Worm (Caenorhabditis elegans) whole organism, late embryonic: ENCODE results near the gene F35H8.2.

Experiments used
- C08G9.2 ChIP-seq: sonication (generic microtip); optimal IDR thresholded peaks from 2 replicates; lab custom pipeline; 2016; ENCODE audit warnings: mild to moderate bottlenecking, missing genetic modification characterization, moderate library complexity, missing compliant biosample characterization
- ahr-1 ChIP-seq: sonication (generic microtip); optimal IDR thresholded peaks from 2 replicates; lab custom pipeline; 2016; ENCODE audit warnings: missing genetic modification characterization, missing compliant biosample characterization
- ceh-30 ChIP-seq: fragments of 150-350 bp; optimal IDR thresholded peaks from 2 replicates; lab custom pipeline; 2014; ENCODE audit warnings: missing biosample characterization, missing genetic modification characterization
- ceh-34 ChIP-seq: sonication (generic microtip); optimal IDR thresholded peaks from 2 replicates; lab custom pipeline; 2016; ENCODE audit warnings: mild to moderate bottlenecking, missing genetic modification characterization, missing compliant biosample characterization
- ttx-3 ChIP-seq: sonication (generic microtip); optimal IDR thresholded peaks from 2 replicates; lab custom pipeline; 2016; ENCODE audit warnings: missing genetic modification reagents, missing genetic modification characterization, missing compliant biosample characterization
- zip-5 ChIP-seq: sonication (generic microtip); optimal IDR thresholded peaks from 2 replicates; lab custom pipeline; 2016; ENCODE audit warnings: missing genetic modification characterization, missing compliant biosample characterization

F35H8.2 gene

DNA sequence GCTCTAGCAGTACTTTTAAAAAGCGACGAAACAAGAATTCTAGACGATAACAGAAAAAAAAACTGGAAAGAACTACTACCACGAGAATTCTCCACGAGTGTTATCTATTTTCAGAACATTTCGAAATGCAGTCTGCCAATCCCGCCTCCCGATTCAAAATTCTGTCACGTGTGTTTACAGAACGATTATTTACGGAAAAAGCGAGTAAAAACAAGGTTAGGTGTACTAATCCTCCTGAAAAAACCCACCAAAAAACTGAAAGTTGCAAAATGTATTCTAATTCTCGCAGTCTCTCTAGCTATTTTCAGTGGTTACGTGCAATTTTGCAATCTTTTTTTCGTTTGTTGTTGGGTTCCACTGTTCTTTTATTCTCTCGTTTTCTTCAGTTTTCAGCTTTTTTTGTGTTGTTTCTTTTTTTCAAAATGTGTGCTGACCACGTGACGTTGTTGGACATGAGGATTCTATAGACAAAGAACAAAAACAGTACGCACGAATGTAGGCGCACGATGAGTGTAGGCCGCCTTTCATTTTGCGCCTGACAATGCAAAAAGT is 51.3 kb downstream of the F35H8.2 start:
- TF ChIP-seq ttx-3 (tag; lab: Kevin White, UChicago) = no peak
- no peak for TF ChIP-seq ceh-30
- TF ChIP-seq ahr-1 (tag; lab: Kevin White, UChicago) = no peak
- TF ChIP-seq C08G9.2 (tag; lab: Kevin White, UChicago) = no peak
- no peak for TF ChIP-seq ceh-34
- TF ChIP-seq zip-5 (tag; lab: Kevin White, UChicago) = no peak
